Worm (Caenorhabditis elegans): ENCODE data around the gene C12D12.3.

The C12D12.3 gene

DNA sequence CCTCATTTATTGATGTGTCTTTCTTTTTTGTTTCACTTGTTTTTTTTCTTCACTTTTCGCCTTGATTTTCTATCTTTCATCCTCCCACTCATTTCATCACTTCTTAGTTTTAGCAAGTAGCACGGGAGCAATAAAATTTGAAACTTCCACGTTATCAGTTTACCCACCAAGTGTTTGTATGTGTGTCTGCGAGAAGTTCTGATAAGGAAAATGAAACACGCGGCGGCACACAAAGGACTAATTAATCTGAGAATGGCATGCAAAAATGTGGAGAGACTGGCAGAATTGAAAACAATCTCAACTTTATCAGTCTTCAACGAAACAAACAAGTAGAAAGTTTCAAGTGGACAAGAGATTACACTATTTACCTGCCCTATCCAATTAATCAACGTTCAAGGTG, 45.1 kb downstream of the C12D12.3 start:
- TF ChIP-seq pqm-1 (tag; optimal IDR thresholded peaks at IDR 0.05) (peak; percentile 11), elt-2 (tag; optimal IDR thresholded peaks at IDR 0.05) (peak; percentile 93), K02D7.2 (tag; optimal IDR thresholded peaks at IDR 0.05) (no peak), ceh-31 (tag; optimal IDR thresholded peaks at IDR 0.05) (no peak), ets-4 (tag; optimal IDR thresholded peaks at IDR 0.05) (no peak), unc-86 (tag; optimal IDR thresholded peaks at IDR 0.05) (no peak), hlh-15 (tag; optimal IDR thresholded peaks at IDR 0.05) (no peak), nhr-11 (tag; optimal IDR thresholded peaks at IDR 0.05) (no peak), sdc-2 (tag; optimal IDR thresholded peaks at IDR 0.05) (no peak), dmd-4 (tag; optimal IDR thresholded peaks at IDR 0.05; ENCODE audit: borderline replicate concordance) (no peak)

DNA sequence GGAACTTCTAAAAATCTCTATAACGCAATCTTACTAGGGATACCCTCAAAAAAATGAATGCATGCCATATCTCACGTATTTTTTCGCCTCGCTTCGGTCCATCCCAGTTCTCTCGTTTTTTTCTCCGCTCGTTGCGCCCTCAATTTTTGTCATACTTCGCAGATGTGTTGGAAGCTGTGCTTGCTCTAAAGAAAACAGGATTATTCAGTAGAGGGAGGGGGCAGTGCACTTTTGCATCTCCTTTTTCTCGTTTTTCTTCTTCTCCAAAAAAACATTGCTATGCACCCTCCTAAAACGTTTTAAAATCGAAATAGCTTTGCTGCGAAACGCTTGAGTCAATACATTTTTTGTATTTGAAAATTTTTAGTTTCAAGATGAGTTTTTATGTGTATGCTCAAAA, 46.4 kb downstream of the C12D12.3 start:
- TF ChIP-seq hlh-13 (GFP tag; optimal IDR thresholded peaks at IDR 0.05) = no peak
- TF ChIP-seq madf-2 (tag; optimal IDR thresholded peaks at IDR 0.05) = no peak
- no peak for TF ChIP-seq ceh-19 (GFP tag; optimal IDR thresholded peaks at IDR 0.05)
- TF ChIP-seq gmeb-2 (tag; optimal IDR thresholded peaks at IDR 0.05) = no peak
- peak; percentile 72 for TF ChIP-seq unc-42 (tag; optimal IDR thresholded peaks at IDR 0.05)
- no peak for TF ChIP-seq hlh-30 (tag; optimal IDR thresholded peaks at IDR 0.05; ENCODE audit: insufficient read depth)
- TF ChIP-seq ceh-6 (GFP tag; optimal IDR thresholded peaks at IDR 0.05) = no peak
- no peak for TF ChIP-seq lin-11 (tag; optimal IDR thresholded peaks at IDR 0.05)

DNA sequence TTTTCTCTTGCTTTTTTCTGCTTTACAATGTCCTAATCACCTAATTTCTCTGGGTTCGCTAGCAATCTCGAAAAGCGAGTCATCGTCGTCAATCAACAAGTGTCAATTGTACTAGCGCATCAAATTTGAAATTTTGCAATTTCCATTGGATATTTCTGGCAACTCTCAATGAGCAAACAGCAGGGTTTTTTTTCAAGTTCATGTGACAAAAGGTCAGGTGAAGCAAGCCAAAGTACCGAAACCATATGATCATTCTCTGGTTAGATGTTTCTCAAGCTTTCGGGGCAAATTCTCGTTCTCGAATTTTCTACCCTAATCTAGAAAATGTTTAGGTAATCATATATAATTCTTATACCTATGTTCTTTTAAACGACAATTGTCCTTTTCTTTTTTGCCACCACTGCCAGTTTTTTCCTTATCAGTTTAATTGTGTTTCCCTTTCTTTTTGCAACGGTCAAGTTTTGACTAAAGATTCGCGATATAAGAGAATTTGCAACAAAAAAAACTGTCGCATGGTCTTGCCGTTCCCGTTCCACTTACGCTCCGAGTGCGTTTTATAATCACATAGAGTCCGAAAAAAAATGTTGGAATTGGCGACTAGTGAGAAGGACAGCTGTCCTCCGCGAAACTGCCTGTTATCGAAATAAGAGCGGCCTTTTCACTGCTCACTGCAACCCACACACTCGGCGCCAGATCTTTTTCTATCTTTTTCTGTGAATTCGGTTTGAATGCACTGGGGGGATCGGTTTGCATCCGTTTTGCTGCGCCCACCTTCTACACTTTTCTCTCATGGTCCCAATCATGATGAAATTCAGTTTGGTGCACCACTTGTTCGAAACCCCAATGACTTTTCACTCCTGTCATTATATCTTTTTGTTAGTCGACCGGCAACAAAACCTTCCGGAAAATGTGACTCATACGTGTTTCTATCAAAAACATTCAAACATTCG, 47.5 kb downstream of the C12D12.3 start:
- TF ChIP-seq syd-9 (tag; optimal IDR thresholded peaks at IDR 0.05) (no peak), ceh-18 (tag; optimal IDR thresholded peaks at IDR 0.05) (peak; percentile 68)

DNA sequence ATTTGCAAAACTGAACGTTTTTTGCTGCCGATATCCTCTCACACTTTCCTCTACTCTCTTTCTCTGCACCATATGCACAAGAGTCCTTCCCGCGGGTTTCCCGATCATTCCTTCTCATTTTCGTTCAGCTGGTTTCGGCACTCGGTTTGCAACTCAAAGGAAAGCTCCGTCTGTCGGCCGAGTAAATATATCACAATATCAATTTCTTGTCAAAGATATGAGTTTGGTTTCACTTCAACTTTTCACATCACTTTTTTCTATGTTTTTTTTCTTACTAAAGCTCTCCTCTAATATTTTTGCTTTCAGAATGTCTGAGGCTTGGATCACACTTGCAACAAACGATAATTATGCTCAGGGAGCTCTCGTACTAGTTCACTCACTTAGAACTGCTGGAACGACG, 48.2 kb downstream of the C12D12.3 start, which contains the start of gene gyg-1:
Gene gyg-1 (plus strand): TSS at position 301 of the 400 bp plus-strand sequence.
- peak; percentile 9 for TF ChIP-seq nhr-232 (tag; optimal IDR thresholded peaks at IDR 0.05)
- no peak for TF ChIP-seq unc-3 (GFP tag; conservative IDR thresholded peaks at IDR 0.05)
- no peak for TF ChIP-seq unc-3 (tag; optimal IDR thresholded peaks at IDR 0.05)
- TF ChIP-seq ref-2 (tag; optimal IDR thresholded peaks at IDR 0.05) = no peak

DNA sequence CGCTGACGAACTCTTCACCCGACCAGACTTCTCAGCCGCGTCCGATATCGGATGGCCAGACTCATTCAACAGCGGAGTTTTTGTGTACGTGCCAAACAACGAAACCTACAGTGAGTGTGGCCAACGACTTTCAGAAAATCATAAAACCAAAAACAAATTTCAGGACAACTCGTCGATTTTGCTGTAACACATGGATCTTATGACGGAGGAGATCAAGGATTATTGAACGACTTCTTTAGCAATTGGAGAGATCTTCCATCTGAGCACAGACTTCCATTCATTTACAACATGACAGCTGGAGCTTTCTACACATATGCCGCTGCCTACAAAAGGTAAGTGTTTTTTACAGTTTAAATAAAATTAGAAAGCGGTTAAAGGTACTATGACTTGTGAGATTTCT, 49.0 kb downstream of the C12D12.3 start:
- TF ChIP-seq pha-2 (tag; optimal IDR thresholded peaks at IDR 0.05) (no peak), rnt-1 (tag; optimal IDR thresholded peaks at IDR 0.05) (no peak), ttx-3 (tag; optimal IDR thresholded peaks at IDR 0.05) (no peak), tbx-2 (tag; optimal IDR thresholded peaks at IDR 0.05) (no peak), fax-1 (tag; optimal IDR thresholded peaks at IDR 0.05) (no peak), T23F11.4 (GFP tag; optimal IDR thresholded peaks at IDR 0.05) (no peak)

DNA sequence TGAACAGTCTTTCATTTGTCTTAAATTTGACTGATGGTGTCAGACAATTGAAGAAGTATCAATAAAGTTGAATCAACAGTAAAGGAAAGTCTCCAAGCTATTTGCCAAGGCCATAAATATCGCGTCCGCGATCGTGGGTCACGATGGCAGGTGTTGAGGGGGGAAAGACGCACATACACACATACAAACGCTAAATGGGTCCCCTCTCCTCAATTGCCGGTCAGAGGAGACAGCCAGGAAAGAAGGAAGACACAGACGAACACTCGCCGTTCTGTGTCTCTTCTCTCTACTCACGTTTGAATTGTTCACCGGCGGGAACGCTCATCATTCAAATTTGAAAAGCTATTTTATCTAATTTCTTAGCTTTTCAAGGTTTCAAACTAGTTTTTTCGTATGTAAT, 51.8 kb downstream of the C12D12.3 start:
- TF ChIP-seq pros-1 (tag; optimal IDR thresholded peaks at IDR 0.05) = no peak
- peak; percentile 25 for TF ChIP-seq unc-42 (tag; optimal IDR thresholded peaks at IDR 0.05)
- peak; percentile 22 for TF ChIP-seq rnt-1 (tag; optimal IDR thresholded peaks at IDR 0.05)
- TF ChIP-seq unc-55 (GFP tag; optimal IDR thresholded peaks at IDR 0.05) = peak; percentile 69
- TF ChIP-seq lin-11 (tag; optimal IDR thresholded peaks at IDR 0.05) = no peak
- TF ChIP-seq sox-2 (GFP tag; IDR thresholded peaks at IDR 0.05) = no peak
- TF ChIP-seq tbx-2 (tag; optimal IDR thresholded peaks at IDR 0.05) = peak; percentile 11
- TF ChIP-seq ceh-31 (tag; optimal IDR thresholded peaks at IDR 0.05) = peak; percentile 66
- peak; percentile 61 for TF ChIP-seq hlh-30 (tag; optimal IDR thresholded peaks at IDR 0.05; ENCODE audit: insufficient read depth)
- TF ChIP-seq syd-9 (tag; optimal IDR thresholded peaks at IDR 0.05) = no peak
- no peak for TF ChIP-seq fkh-10 (GFP tag; optimal IDR thresholded peaks at IDR 0.05)
- peak; percentile 44 for TF ChIP-seq ref-2 (tag; optimal IDR thresholded peaks at IDR 0.05)
- peak; percentile 25 for TF ChIP-seq nfya-1 (tag; optimal IDR thresholded peaks at IDR 0.05)
